Worm (Caenorhabditis elegans): ENCODE measurements around the gene bath-4.

- TF ChIP-seq ets-4 (tag; optimal IDR thresholded peaks at IDR 0.05) (no peak), fkh-6 (tag; optimal IDR thresholded peaks at IDR 0.05) (no peak), K02D7.2 (tag; optimal IDR thresholded peaks at IDR 0.05) (no peak), zip-5 (tag; optimal IDR thresholded peaks at IDR 0.05) (no peak), T23F11.4 (GFP tag; optimal IDR thresholded peaks at IDR 0.05) (no peak), hlh-13 (GFP tag; optimal IDR thresholded peaks at IDR 0.05) (no peak), elt-4 (tag; optimal IDR thresholded peaks at IDR 0.05) (no peak), ahr-1 (tag; optimal IDR thresholded peaks at IDR 0.05) (no peak), ceh-19 (GFP tag; optimal IDR thresholded peaks at IDR 0.05) (no peak), ceh-48 (tag; optimal IDR thresholded peaks at IDR 0.05) (no peak), hlh-8 (tag; optimal IDR thresholded peaks at IDR 0.05) (no peak), hlh-30 (tag; optimal IDR thresholded peaks at IDR 0.05; ENCODE audit: insufficient read depth) (no peak)
Measured at ce11 chrII:1905104-1905503, 12.7 kb downstream of the bath-4 start, which contains the start of gene math-22.
